Fruit fly (Drosophila melanogaster) whole organism: ENCODE measurements around the gene CG13250.

ENCODE experiments used
- CG8478 ChIP-seq: fragments of >200 bp; optimal IDR thresholded peaks from 2 replicates; lab custom pipeline; 2018; ENCODE audit warnings: inconsistent platforms
- Dll ChIP-seq: fragments of >200 bp; optimal IDR thresholded peaks from 2 replicates; lab custom pipeline; 2017
- pan ChIP-seq: fragments of >200 bp; optimal IDR thresholded peaks from 2 replicates; lab custom pipeline; 2017
- usp ChIP-seq: fragments of >200 bp; optimal IDR thresholded peaks from 2 replicates; lab custom pipeline; 2017; ENCODE audit warnings: missing biosample characterization, missing genetic modification characterization, mixed read lengths

dm6 chr3L:20582354-20582753, 48.8 kb downstream of the CG13250 start:
- TF ChIP-seq Dll (lab: Kevin White, UChicago) (no peak), pan (no peak), usp (GFP tag; lab: Kevin White, UChicago) (no peak), CG8478 (lab: Kevin White, UChicago) (no peak)
